Fruit fly (Drosophila melanogaster) whole organism, embryonic: ENCODE measurements around the gene Miga.
A peak's percentile ranks its signal among the peaks of the same experiment; 100 is the strongest.

Experiments
- Ada2b ChIP-seq: fragments of 200-800 bp; sonication (Bioruptor generic); IDR thresholded peaks from 2 replicates; pipeline ENCODE4 v1.3.6; 2022; ENCODE audit warnings: missing biosample characterization, missing genetic modification characterization
- Atf6 ChIP-seq: fragments of 200-800 bp; sonication (Bioruptor generic); IDR thresholded peaks from 2 replicates; pipeline ENCODE4 v1.3.6; 2022; ENCODE audit warnings: missing biosample characterization, missing genetic modification characterization
- Bgb ChIP-seq: fragments of 200-800 bp; sonication (Bioruptor generic); IDR thresholded peaks from 2 replicates; pipeline ENCODE4 v1.3.6; 2022; ENCODE audit warnings: missing biosample characterization, missing genetic modification characterization; ENCODE audit not compliant: partially characterized antibody
- C15 ChIP-seq: fragments of 200-800 bp; sonication (Bioruptor generic); IDR thresholded peaks from 3 replicates; pipeline ENCODE4 v1.3.6; 2022; ENCODE audit warnings: missing biosample characterization, missing genetic modification characterization
- CG10274 ChIP-seq: fragments of 200-800 bp; sonication (Bioruptor generic); optimal IDR thresholded peaks from 3 replicates; lab custom pipeline; 2017; ENCODE audit warnings: missing biosample characterization, mild to moderate bottlenecking, missing genetic modification characterization
- CG11085 ChIP-seq: fragments of 200-800 bp; sonication (Bioruptor generic); IDR thresholded peaks from 2 replicates; pipeline ENCODE4 v1.3.6; 2022; ENCODE audit warnings: missing biosample characterization, missing genetic modification characterization
- CG12219 ChIP-seq: fragments of 200-800 bp; sonication (Bioruptor generic); optimal IDR thresholded peaks from 3 replicates; lab custom pipeline; 2018; ENCODE audit warnings: missing biosample characterization, mild to moderate bottlenecking, missing genetic modification characterization
- CG12236 ChIP-seq: fragments of 200-800 bp; sonication (Bioruptor generic); optimal IDR thresholded peaks from 2 replicates; lab custom pipeline; 2016; ENCODE audit warnings: missing biosample characterization, missing genetic modification characterization
- CG12299 ChIP-seq: fragments of 200-800 bp; sonication (Bioruptor generic); optimal IDR thresholded peaks from 2 replicates; lab custom pipeline; 2018; ENCODE audit warnings: missing biosample characterization, mild to moderate bottlenecking, missing genetic modification characterization
- CG14710 ChIP-seq: fragments of 200-800 bp; sonication (Bioruptor generic); optimal IDR thresholded peaks from 3 replicates; lab custom pipeline; 2019; ENCODE audit warnings: missing biosample characterization, mild to moderate bottlenecking, missing genetic modification characterization, moderate library complexity
- CG15514 ChIP-seq: fragments of 200-800 bp; sonication (Bioruptor generic); optimal IDR thresholded peaks from 3 replicates; lab custom pipeline; 2017; ENCODE audit warnings: missing biosample characterization, missing genetic modification characterization, mild to moderate bottlenecking, moderate library complexity, missing genetic modification reagents
- CG1647 ChIP-seq: fragments of 200-800 bp; sonication (Bioruptor generic); optimal IDR thresholded peaks from 3 replicates; lab custom pipeline; 2016; ENCODE audit warnings: missing biosample characterization, missing genetic modification characterization
- CG17361 ChIP-seq: fragments of 200-800 bp; sonication (Bioruptor generic); IDR thresholded peaks from 3 replicates; pipeline ENCODE4 v1.3.6; 2022; ENCODE audit warnings: missing biosample characterization, missing genetic modification characterization
- CG2116 ChIP-seq: fragments of 200-800 bp; sonication (Bioruptor generic); optimal IDR thresholded peaks from 3 replicates; lab custom pipeline; 2018; ENCODE audit warnings: missing biosample characterization, mild to moderate bottlenecking, missing genetic modification characterization
- CG2120 ChIP-seq: fragments of 200-800 bp; sonication (Bioruptor generic); optimal IDR thresholded peaks from 3 replicates; lab custom pipeline; 2016; ENCODE audit warnings: missing biosample characterization, missing genetic modification characterization
- CG30020 ChIP-seq: fragments of 200-800 bp; optimal IDR thresholded peaks from 2 replicates; lab custom pipeline; 2019; ENCODE audit warnings: missing biosample characterization, mild to moderate bottlenecking, missing genetic modification characterization, moderate library complexity
- CG31224 ChIP-seq: fragments of 200-800 bp; sonication (Bioruptor generic); IDR thresholded peaks from 2 replicates; pipeline ENCODE4 v1.3.6; 2022; ENCODE audit warnings: missing biosample characterization, missing genetic modification characterization
- CG31365 ChIP-seq: fragments of 200-800 bp; sonication (Bioruptor generic); optimal IDR thresholded peaks from 2 replicates; lab custom pipeline; 2018; ENCODE audit warnings: missing biosample characterization, mild to moderate bottlenecking, missing genetic modification characterization
- CG3847 ChIP-seq: fragments of 200-800 bp; sonication (Bioruptor generic); IDR thresholded peaks from 2 replicates; pipeline ENCODE4 v1.3.6; 2022; ENCODE audit warnings: missing biosample characterization, missing genetic modification characterization
- CG7745 ChIP-seq: fragments of 200-800 bp; sonication (Bioruptor generic); optimal IDR thresholded peaks from 2 replicates; lab custom pipeline; 2018; ENCODE audit warnings: missing biosample characterization, mild to moderate bottlenecking, missing genetic modification characterization, moderate library complexity
- CG8290 ChIP-seq, 3 experiments: fragments of 200-800 bp; sonication (Bioruptor generic); optimal IDR thresholded peaks; 2 replicates each; lab custom pipeline; 2016 to 2019; ENCODE audit warnings: missing biosample characterization in 3 of 3, missing genetic modification characterization in 3 of 3, mild to moderate bottlenecking in 2 of 3, moderate library complexity in 1 of 3
- CG9727 ChIP-seq: fragments of 200-800 bp; sonication (Bioruptor generic); optimal IDR thresholded peaks from 3 replicates; lab custom pipeline; 2017; ENCODE audit warnings: missing biosample characterization, mild to moderate bottlenecking, missing genetic modification characterization
- CrebB ChIP-seq: fragments of 200-800 bp; sonication (Bioruptor generic); optimal IDR thresholded peaks from 3 replicates; lab custom pipeline; 2018; ENCODE audit warnings: missing biosample characterization, mild to moderate bottlenecking, missing genetic modification characterization
- Dref ChIP-seq: fragments of 200-800 bp; sonication (Bioruptor generic); IDR thresholded peaks from 2 replicates; pipeline ENCODE4 v1.3.6; 2022; ENCODE audit warnings: missing biosample characterization, missing genetic modification characterization
- Gug ChIP-seq: fragments of 200-800 bp; sonication (Bioruptor generic); IDR thresholded peaks from 4 replicates; pipeline ENCODE4 v1.3.6; 2022; ENCODE audit warnings: missing biosample characterization, missing genetic modification characterization
- HHEX ChIP-seq: fragments of 200-800 bp; sonication (Bioruptor generic); optimal IDR thresholded peaks from 3 replicates; lab custom pipeline; 2017; ENCODE audit warnings: missing biosample characterization, mild to moderate bottlenecking, missing genetic modification characterization, missing genetic modification reagents
- HLHmδ ChIP-seq: fragments of 200-800 bp; sonication (Bioruptor generic); optimal IDR thresholded peaks from 2 replicates; lab custom pipeline; 2018; ENCODE audit warnings: missing biosample characterization, mild to moderate bottlenecking, missing genetic modification characterization, moderate library complexity
- MBD-R2 ChIP-seq: fragments of 200-800 bp; sonication (Bioruptor generic); IDR thresholded peaks from 2 replicates; pipeline ENCODE4 v1.3.6; 2022; ENCODE audit warnings: missing biosample characterization, missing genetic modification characterization
- MTF-1 ChIP-seq: fragments of 200-800 bp; sonication (Bioruptor generic); optimal IDR thresholded peaks from 2 replicates; lab custom pipeline; 2018; ENCODE audit warnings: missing biosample characterization, mild to moderate bottlenecking, missing genetic modification characterization, borderline replicate concordance
- Meics ChIP-seq: fragments of 200-800 bp; sonication (Bioruptor generic); optimal IDR thresholded peaks from 2 replicates; lab custom pipeline; 2017; ENCODE audit warnings: missing biosample characterization, mild to moderate bottlenecking, missing genetic modification characterization
- Tbp ChIP-seq: fragments of >200 bp; optimal IDR thresholded peaks from 2 replicates; lab custom pipeline; 2018; ENCODE audit warnings: missing biosample characterization, missing genetic modification characterization
- amos ChIP-seq: fragments of 200-800 bp; sonication (Bioruptor generic); IDR thresholded peaks from 2 replicates; pipeline ENCODE4 v1.3.6; 2022; ENCODE audit warnings: missing biosample characterization, missing genetic modification characterization; ENCODE audit not compliant: partially characterized antibody
- cas ChIP-seq: fragments of 200-800 bp; sonication (Bioruptor generic); IDR thresholded peaks from 2 replicates; pipeline ENCODE4 v1.3.6; 2022; ENCODE audit warnings: missing biosample characterization, missing genetic modification characterization
- caup ChIP-seq: fragments of 200-800 bp; sonication (Bioruptor generic); optimal IDR thresholded peaks from 3 replicates; lab custom pipeline; 2017; ENCODE audit warnings: missing biosample characterization, mild to moderate bottlenecking, missing genetic modification characterization, moderate library complexity; ENCODE audit not compliant: severe bottlenecking
- ci ChIP-seq: fragments of 200-800 bp; sonication (Bioruptor generic); IDR thresholded peaks from 3 replicates; pipeline ENCODE4 v1.3.6; 2022; ENCODE audit warnings: missing biosample characterization, missing genetic modification characterization
- disco-r ChIP-seq: fragments of 200-800 bp; sonication (Bioruptor generic); optimal IDR thresholded peaks from 2 replicates; lab custom pipeline; 2016; ENCODE audit warnings: missing biosample characterization, missing genetic modification characterization
- esg ChIP-seq: fragments of 200-800 bp; sonication (Bioruptor generic); conservative IDR thresholded peaks from 2 replicates; pipeline ENCODE4 v1.3.6; 2022; ENCODE audit warnings: missing biosample characterization, missing genetic modification characterization
- gfzf ChIP-seq: fragments of 200-800 bp; sonication (Bioruptor generic); optimal IDR thresholded peaks from 2 replicates; lab custom pipeline; 2016; ENCODE audit warnings: missing biosample characterization, mild to moderate bottlenecking, missing genetic modification characterization, moderate library complexity
- gsb ChIP-seq: fragments of 200-800 bp; sonication (Bioruptor generic); IDR thresholded peaks from 2 replicates; pipeline ENCODE4 v1.3.6; 2022; ENCODE audit warnings: missing biosample characterization, missing genetic modification characterization
- ken ChIP-seq: fragments of 200-800 bp; sonication (Bioruptor generic); IDR thresholded peaks from 3 replicates; pipeline ENCODE4 v1.3.6; 2022; ENCODE audit warnings: missing biosample characterization, missing genetic modification characterization
- onecut ChIP-seq: fragments of 200-800 bp; sonication (Bioruptor generic); IDR thresholded peaks from 2 replicates; pipeline ENCODE4 v1.3.6; 2022; ENCODE audit warnings: missing biosample characterization, missing genetic modification characterization
- prd ChIP-seq, 3 experiments: fragments of >200 bp in 2 of 3; fragments of 200-800 bp in 1 of 3; sonication (Bioruptor generic) in 1 of 3; optimal IDR thresholded peaks in 2 of 3; IDR thresholded peaks in 1 of 3; 2 replicates in 2 of 3; 3 replicates in 1 of 3; pipeline versions ENCODE4 v1.3.6 to Lab custom; 2017 to 2022; ENCODE audit warnings: missing biosample characterization in 1 of 3, missing genetic modification characterization in 1 of 3
- pzg ChIP-seq: fragments of 200-800 bp; sonication (Bioruptor generic); optimal IDR thresholded peaks from 3 replicates; lab custom pipeline; 2018; ENCODE audit warnings: missing biosample characterization, mild to moderate bottlenecking, missing genetic modification characterization, moderate library complexity
- ro ChIP-seq: fragments of 200-800 bp; sonication (Bioruptor generic); IDR thresholded peaks from 2 replicates; pipeline ENCODE4 v1.3.6; 2022; ENCODE audit warnings: missing biosample characterization, missing genetic modification characterization
- row ChIP-seq: fragments of 200-800 bp; sonication (Bioruptor generic); IDR thresholded peaks from 3 replicates; pipeline ENCODE4 v1.3.6; 2022; ENCODE audit warnings: missing biosample characterization, missing genetic modification characterization
- schlank ChIP-seq: fragments of 200-800 bp; sonication (Bioruptor generic); optimal IDR thresholded peaks from 2 replicates; lab custom pipeline; 2018; ENCODE audit warnings: missing biosample characterization, mild to moderate bottlenecking, missing genetic modification characterization
- so ChIP-seq: fragments of 200-800 bp; sonication (Bioruptor generic); IDR thresholded peaks from 3 replicates; pipeline ENCODE4 v1.3.6; 2022; ENCODE audit warnings: missing biosample characterization, missing genetic modification characterization
- ttk ChIP-seq: fragments of 200-800 bp; sonication (Bioruptor generic); IDR thresholded peaks from 2 replicates; pipeline ENCODE4 v2.1.2; 2022; ENCODE audit warnings: missing biosample characterization, missing genetic modification characterization
- unpg ChIP-seq: fragments of 200-800 bp; sonication (Bioruptor generic); optimal IDR thresholded peaks from 3 replicates; lab custom pipeline; 2018; ENCODE audit warnings: missing biosample characterization, mild to moderate bottlenecking, missing genetic modification characterization, moderate library complexity

Gene Miga

dm6 chrX:8408971-8409455 lies 28.6 kb downstream of the Miga start, which contains the start of gene Trf2:
Gene Trf2, plus strand, starts transcription at chrX:8409272.
- no peak for TF ChIP-seq prd (optimal IDR thresholded peaks at IDR 0.05; lab: Kevin White, UChicago)
- 0 out of 3 replicates have a peak, but pooled peaks have one; percentile 16 for TF ChIP-seq prd (GFP tag; IDR thresholded peaks at IDR 0.05; lab: Robert Waterston, UW)
- TF ChIP-seq row (GFP tag; lab: Robert Waterston, UW) = no peak
- peak; percentile 68 for TF ChIP-seq ci (GFP tag; lab: Robert Waterston, UW)
- no peak for TF ChIP-seq gsb (GFP tag; lab: Robert Waterston, UW)
- no peak for TF ChIP-seq CG12236 (GFP tag; lab: Kevin White, UChicago)
- peak; percentile 35 for TF ChIP-seq CG2120 (GFP tag; lab: Kevin White, UChicago)
- TF ChIP-seq CG30020 (tag; lab: Kevin White, UChicago) = no peak
- no peak for TF ChIP-seq CG11085
- no peak for TF ChIP-seq ttk (GFP tag; lab: Robert Waterston, UW)
- TF ChIP-seq CG3847 = no peak
- no peak for TF ChIP-seq Ada2b (GFP tag; lab: Robert Waterston, UW)
- no peak for TF ChIP-seq ro
- peak; percentile 7 for TF ChIP-seq CG2116 (GFP tag; lab: Kevin White, UChicago)
- TF ChIP-seq disco-r (GFP tag; lab: Kevin White, UChicago) = no peak
- TF ChIP-seq Bgb (GFP tag; lab: Robert Waterston, UW) = peak; percentile 23; the same call in 1 of the 2 replicates
- TF ChIP-seq Meics (GFP tag; lab: Kevin White, UChicago) = peak; percentile 22
- no peak for TF ChIP-seq cas (GFP tag; lab: Robert Waterston, UW)
- no peak for TF ChIP-seq CG8290 (GFP tag; optimal IDR thresholded peaks at IDR 0.05; lab: Kevin White, UChicago)
- peak in 1 of 2 experiments; percentile 69 for TF ChIP-seq CG8290 (tag; optimal IDR thresholded peaks at IDR 0.05; lab: Kevin White, UChicago)
- TF ChIP-seq gfzf (GFP tag; lab: Kevin White, UChicago) = peak; percentile 90
- no peak for TF ChIP-seq CG31224 (GFP tag; lab: Robert Waterston, UW)
- no peak for TF ChIP-seq CG12219 (GFP tag; lab: Kevin White, UChicago)
- peak; percentile 46 for TF ChIP-seq CG15514 (GFP tag; lab: Kevin White, UChicago)
- no peak for TF ChIP-seq CG1647 (GFP tag; lab: Kevin White, UChicago)
- TF ChIP-seq Atf6 (GFP tag; lab: Robert Waterston, UW) = 0 out of 2 replicates have a peak, but pooled peaks have one; percentile 38
- peak; percentile 70 for TF ChIP-seq pzg (GFP tag; lab: Kevin White, UChicago)
- peak; percentile 54; the same call in 1 of the 2 replicates for TF ChIP-seq amos
- no peak for TF ChIP-seq C15
- TF ChIP-seq CG12299 (tag; lab: Kevin White, UChicago) = no peak
- peak; percentile 31 for TF ChIP-seq CG31365 (tag; lab: Kevin White, UChicago)
- peak; percentile 81 for TF ChIP-seq HLHmδ (GFP tag; lab: Kevin White, UChicago)
- TF ChIP-seq schlank = peak; percentile 3
- TF ChIP-seq Gug (GFP tag; lab: Robert Waterston, UW) = 0 out of 4 replicates have a peak, but pooled peaks have one; percentile 10
- TF ChIP-seq MBD-R2 (GFP tag; lab: Robert Waterston, UW) = 0 out of 2 replicates have a peak, but pooled peaks have one; percentile 15
- TF ChIP-seq CG7745 (tag; lab: Kevin White, UChicago) = no peak
- peak; percentile 31 for TF ChIP-seq HHEX (GFP tag; lab: Kevin White, UChicago)
- no peak for TF ChIP-seq unpg (GFP tag; lab: Kevin White, UChicago)
- 0 out of 3 replicates have a peak, but pooled peaks have one; percentile 12 for TF ChIP-seq ken (GFP tag; lab: Robert Waterston, UW)
- TF ChIP-seq CrebB (tag; lab: Kevin White, UChicago) = peak; percentile 47
- TF ChIP-seq CG9727 = no peak
- no peak for TF ChIP-seq esg (GFP tag; lab: Robert Waterston, UW)
- TF ChIP-seq Tbp = peak; percentile 61
- TF ChIP-seq caup = peak; percentile 62
- TF ChIP-seq Dref (GFP tag; lab: Robert Waterston, UW) = no peak
- TF ChIP-seq CG10274 (GFP tag; lab: Kevin White, UChicago) = no peak
- TF ChIP-seq CG17361 = 0 out of 3 replicates have a peak, but pooled peaks have one; percentile 15
- no peak for TF ChIP-seq onecut
- TF ChIP-seq CG14710 = peak; percentile 29
- 0 out of 3 replicates have a peak, but pooled peaks have one; percentile 11 for TF ChIP-seq so (GFP tag; lab: Robert Waterston, UW)
- TF ChIP-seq MTF-1 = peak; percentile 64
